Fruit fly (Drosophila melanogaster): ENCODE results near the gene ImpL2.

- TF ChIP-seq CG1621 (tag; optimal IDR thresholded peaks at IDR 0.05) = no peak
- no peak for TF ChIP-seq fd59A (GFP tag; optimal IDR thresholded peaks at IDR 0.05)
- TF ChIP-seq acj6 (GFP tag; optimal IDR thresholded peaks at IDR 0.05) = no peak
- TF ChIP-seq CG10669 (GFP tag; optimal IDR thresholded peaks at IDR 0.05) = no peak
- TF ChIP-seq CG6276 (GFP tag; optimal IDR thresholded peaks at IDR 0.05) = no peak
- TF ChIP-seq Hr38 (GFP tag; optimal IDR thresholded peaks at IDR 0.05) = no peak
- TF ChIP-seq Gug (GFP tag; IDR thresholded peaks at IDR 0.05) = no peak
Measured at dm6 chr3L:4211440-4211839, 24.5 kb downstream of the ImpL2 start, which contains the start of gene Cpr64Ab.

All from whole organism, prepupa.